Worm (Caenorhabditis elegans) whole organism, early embryonic: ENCODE measurements around the gene ins-22.

Experiments used
- B0310.2 ChIP-seq: sonication (generic microtip); optimal IDR thresholded peaks from 2 replicates; lab custom pipeline; 2016; ENCODE audit warnings: mild to moderate bottlenecking, missing genetic modification characterization, missing compliant biosample characterization
- F13C5.2 ChIP-seq: sonication (generic microtip); optimal IDR thresholded peaks from 2 replicates; lab custom pipeline; 2017; ENCODE audit warnings: mild to moderate bottlenecking, missing genetic modification characterization, inconsistent platforms, missing compliant biosample characterization
- aly-1 ChIP-seq: sonication (generic microtip); optimal IDR thresholded peaks from 2 replicates; lab custom pipeline; 2016; ENCODE audit warnings: missing genetic modification characterization, missing compliant biosample characterization
- ama-1 ChIP-seq: fragments of 150-350 bp; optimal IDR thresholded peaks from 2 replicates; lab custom pipeline; 2014
- ceh-13 ChIP-seq: fragments of 200-800 bp; sonication (Bioruptor generic); optimal IDR thresholded peaks from 2 replicates; lab custom pipeline; 2018; ENCODE audit warnings: mild to moderate bottlenecking, missing genetic modification characterization, missing compliant biosample characterization
- ceh-36 ChIP-seq: sonication (generic microtip); optimal IDR thresholded peaks from 2 replicates; lab custom pipeline; 2016; ENCODE audit warnings: missing genetic modification characterization, inconsistent platforms, missing compliant biosample characterization
- ets-7 ChIP-seq: sonication (generic microtip); optimal IDR thresholded peaks from 2 replicates; lab custom pipeline; 2016; ENCODE audit warnings: missing genotype, missing genetic modification characterization, missing compliant biosample characterization
- flt-1 ChIP-seq: fragments of 200-800 bp; sonication (Bioruptor generic); IDR thresholded peaks from 2 replicates; pipeline ENCODE4 v1.3.6; 2022; ENCODE audit warnings: missing genetic modification characterization, missing compliant biosample characterization
- hmbx-1 ChIP-seq: sonication (generic microtip); optimal IDR thresholded peaks from 2 replicates; lab custom pipeline; 2016; ENCODE audit warnings: mild to moderate bottlenecking, missing genetic modification characterization, missing compliant biosample characterization
- hmg-4 ChIP-seq: fragments of 200-800 bp; sonication (Bioruptor generic); optimal IDR thresholded peaks from 2 replicates; lab custom pipeline; 2018; ENCODE audit warnings: mild to moderate bottlenecking, missing genetic modification characterization, missing compliant biosample characterization
- hnd-1 ChIP-seq: sonication (generic microtip); optimal IDR thresholded peaks from 2 replicates; lab custom pipeline; 2016; ENCODE audit warnings: missing genetic modification characterization, missing compliant biosample characterization
- pes-1 ChIP-seq: fragments of 200-800 bp; sonication (Bioruptor generic); IDR thresholded peaks from 2 replicates; pipeline ENCODE4 v1.3.6; 2022; ENCODE audit warnings: missing genetic modification reagents, missing genetic modification characterization, missing compliant biosample characterization
- scrt-1 ChIP-seq: fragments of 200-800 bp; sonication (Bioruptor generic); IDR thresholded peaks from 2 replicates; pipeline ENCODE4 v1.3.6; 2022; ENCODE audit warnings: missing genetic modification characterization, missing compliant biosample characterization
- sea-1 ChIP-seq: fragments of 200-800 bp; sonication (Bioruptor generic); conservative IDR thresholded peaks from 2 replicates; pipeline ENCODE4 v1.3.6; 2022; ENCODE audit warnings: missing genetic modification characterization, missing compliant biosample characterization
- tbx-11 ChIP-seq: fragments of 200-800 bp; sonication (Bioruptor generic); IDR thresholded peaks from 2 replicates; pipeline ENCODE4 v1.3.6; 2022; ENCODE audit warnings: missing genetic modification characterization, missing compliant biosample characterization
- tbx-37 ChIP-seq: fragments of 200-800 bp; sonication (Bioruptor generic); conservative IDR thresholded peaks from 2 replicates; pipeline ENCODE4 v1.3.6; 2022; ENCODE audit warnings: missing genetic modification reagents, missing genetic modification characterization, missing compliant biosample characterization
- tra-4 ChIP-seq: sonication (generic microtip); optimal IDR thresholded peaks from 2 replicates; lab custom pipeline; 2017; ENCODE audit warnings: missing genetic modification characterization, missing compliant biosample characterization

The ins-22 gene

DNA sequence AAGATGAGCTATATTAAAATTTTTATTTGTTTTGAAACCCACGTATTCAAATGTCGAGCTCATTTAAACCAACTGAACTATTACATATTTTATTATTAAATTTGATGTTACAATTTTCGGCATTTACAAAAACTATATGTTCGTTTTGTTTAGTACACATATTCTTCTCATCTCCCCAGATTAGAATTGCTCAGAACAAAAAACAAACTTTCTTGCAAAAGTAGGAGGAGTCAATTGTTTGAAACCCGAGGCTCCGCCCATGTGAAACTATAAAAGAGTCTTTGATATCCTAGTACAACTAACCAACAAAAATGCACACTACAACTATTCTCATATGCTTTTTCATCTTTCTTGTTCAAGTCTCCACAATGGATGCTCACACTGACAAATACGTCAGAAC lies at the start of gene ins-22:
Gene ins-22 (plus strand): TSS at position 301 of the 400 bp plus-strand sequence.
- TF ChIP-seq scrt-1 (GFP tag; lab: Robert Waterston, UW) (no peak), B0310.2 (tag; lab: Kevin White, UChicago) (no peak), tbx-11 (GFP tag; lab: Robert Waterston, UW) (no peak), aly-1 (tag; lab: Kevin White, UChicago) (no peak), hnd-1 (no peak), hmbx-1 (tag; lab: Kevin White, UChicago) (no peak), sea-1 (GFP tag; lab: Robert Waterston, UW) (no peak)

DNA sequence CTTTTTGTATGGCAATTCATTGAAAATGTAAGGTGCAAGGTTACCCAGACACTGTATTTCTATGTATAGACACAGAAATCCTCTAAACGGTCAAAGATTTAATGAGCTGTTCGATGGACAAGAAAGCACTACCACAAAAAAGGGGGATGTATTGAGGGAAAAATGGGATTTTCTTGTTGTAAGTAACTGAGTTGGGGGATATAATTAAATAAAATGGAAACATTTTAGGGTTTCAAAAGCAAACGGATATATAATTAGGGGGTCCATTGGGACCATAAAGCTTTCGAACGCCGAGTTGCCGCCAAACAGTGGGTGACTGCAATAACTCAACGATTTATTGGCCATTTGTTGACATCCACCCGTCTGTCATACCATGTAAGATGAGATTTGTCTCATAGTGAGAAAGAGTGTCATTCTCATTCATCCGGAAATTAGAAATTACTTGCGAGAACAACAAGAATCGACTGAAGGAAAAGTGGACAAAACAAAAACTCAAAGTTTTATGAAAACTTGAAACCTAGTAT lies 43.9 kb upstream of the ins-22 start:
- TF ChIP-seq tbx-11 (GFP tag; lab: Robert Waterston, UW): no peak
- TF ChIP-seq ceh-36: no peak

DNA sequence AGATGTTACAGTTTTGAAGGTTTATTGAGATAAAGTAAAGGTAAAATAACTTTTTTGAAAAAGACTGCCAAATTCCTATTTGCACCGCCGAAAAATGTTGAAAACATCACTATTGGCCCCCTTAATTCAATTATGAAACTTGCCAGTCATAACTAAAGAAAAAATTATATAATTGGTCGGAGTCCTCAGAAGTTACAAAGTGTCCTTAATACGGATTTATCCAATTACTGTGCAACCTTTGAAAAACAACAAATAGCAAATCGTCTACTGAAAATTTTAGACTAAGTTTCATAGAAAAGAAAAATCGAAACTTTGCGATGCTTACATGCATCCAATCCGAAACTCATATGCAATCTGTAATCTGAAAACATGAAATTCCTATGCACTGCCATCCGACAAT lies 41.5 kb upstream of the ins-22 start:
- no peak for TF ChIP-seq ets-7 (tag; lab: Kevin White, UChicago)
- TF ChIP-seq B0310.2 (tag; lab: Kevin White, UChicago): no peak
- no peak for TF ChIP-seq ama-1 (lab: Kevin White, UChicago)
- no peak for TF ChIP-seq scrt-1 (GFP tag; lab: Robert Waterston, UW)
- no peak for TF ChIP-seq flt-1
- TF ChIP-seq hmbx-1 (tag; lab: Kevin White, UChicago): no peak
- no peak for TF ChIP-seq tbx-37 (GFP tag; lab: Robert Waterston, UW)
- no peak for TF ChIP-seq ceh-36

DNA sequence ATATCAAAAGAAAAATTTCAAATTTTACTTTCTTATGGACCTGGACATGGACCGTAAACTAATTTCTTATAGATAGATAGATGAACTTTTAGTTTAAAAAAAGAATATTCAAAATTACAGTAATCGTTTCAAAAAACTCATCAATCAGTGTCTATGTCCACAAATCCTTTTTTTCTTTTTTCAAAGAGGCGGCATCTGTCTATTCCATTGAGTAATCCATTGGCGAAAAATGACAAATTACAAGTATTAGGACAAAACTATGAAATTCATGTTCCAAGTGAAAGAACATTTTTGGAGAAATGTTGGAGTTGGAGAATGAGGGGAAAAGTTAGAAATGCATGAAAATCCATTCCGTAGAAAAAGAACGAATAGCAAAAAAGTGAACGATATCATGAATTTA lies 40.5 kb upstream of the ins-22 start:
- TF ChIP-seq hnd-1: no peak
- no peak for TF ChIP-seq pes-1 (GFP tag; lab: Robert Waterston, UW)
- no peak for TF ChIP-seq tbx-11 (GFP tag; lab: Robert Waterston, UW)
- no peak for TF ChIP-seq B0310.2 (tag; lab: Kevin White, UChicago)
- TF ChIP-seq F13C5.2 (tag; lab: Kevin White, UChicago): no peak
- no peak for TF ChIP-seq ceh-36
- TF ChIP-seq ets-7 (tag; lab: Kevin White, UChicago): no peak
- TF ChIP-seq hmbx-1 (tag; lab: Kevin White, UChicago): no peak
- TF ChIP-seq hmg-4: no peak
- no peak for TF ChIP-seq ama-1 (lab: Kevin White, UChicago)
- no peak for TF ChIP-seq sea-1 (GFP tag; lab: Robert Waterston, UW)

DNA sequence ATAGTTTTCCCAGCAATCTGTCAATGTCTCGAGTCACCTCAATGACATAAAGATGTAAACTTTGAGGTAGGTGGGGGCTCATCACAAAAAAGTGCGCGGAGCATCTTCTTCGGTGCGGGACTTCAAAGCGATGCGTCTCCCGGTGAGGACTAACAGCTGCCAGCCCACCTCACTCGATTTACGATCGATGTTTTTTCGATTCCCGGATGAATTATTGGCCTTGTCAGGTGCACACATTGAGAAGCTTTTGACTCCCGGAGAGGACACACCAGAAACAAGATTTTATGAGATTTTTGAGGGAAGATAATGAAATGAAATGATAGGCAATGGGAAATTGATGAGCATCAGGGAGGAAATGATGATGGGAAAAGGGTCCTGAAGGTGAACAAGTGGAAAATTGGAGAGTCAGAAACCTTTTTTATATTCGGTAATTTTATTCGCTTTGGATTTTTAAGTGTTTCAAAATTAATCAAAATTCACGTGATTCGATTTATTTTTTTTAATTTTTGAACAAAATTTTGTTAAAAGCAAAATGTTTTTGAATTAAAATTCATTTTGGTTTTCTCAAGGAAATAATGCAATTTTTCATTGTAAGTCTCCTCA lies 39.2 kb upstream of the ins-22 start, which contains the start of gene C05B5.12:
Gene C05B5.12 (plus strand): TSS at position 553 of the 603 bp plus-strand sequence.
- TF ChIP-seq flt-1: no peak
- TF ChIP-seq hmg-4: no peak
- no peak for TF ChIP-seq B0310.2 (tag; lab: Kevin White, UChicago)
- no peak for TF ChIP-seq ets-7 (tag; lab: Kevin White, UChicago)

DNA sequence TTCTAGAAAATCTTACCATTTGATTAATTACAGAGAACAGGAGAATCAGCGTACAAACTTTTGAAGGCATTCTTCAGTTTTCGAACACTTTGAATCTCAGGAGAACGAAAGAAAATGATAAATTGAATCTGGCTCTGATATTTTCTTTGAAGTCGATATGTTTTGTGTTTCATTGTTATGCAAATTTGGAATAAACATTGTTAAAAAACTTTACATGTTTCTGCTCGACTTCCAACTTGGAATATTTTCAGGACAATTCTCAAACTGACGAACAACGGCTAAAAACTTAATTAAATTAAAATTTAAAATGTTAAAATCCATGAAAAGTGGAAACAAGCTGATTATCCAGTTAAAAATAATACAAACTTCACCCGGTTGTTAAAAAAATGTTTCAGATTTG lies 37.7 kb upstream of the ins-22 start, which contains the start of gene C05B5.1:
Gene C05B5.1 (minus strand): TSS at position 101 of the 400 bp plus-strand sequence.
- TF ChIP-seq ceh-13 (no peak), tbx-11 (GFP tag; lab: Robert Waterston, UW) (no peak), hmbx-1 (tag; lab: Kevin White, UChicago) (no peak), flt-1 (no peak), ets-7 (tag; lab: Kevin White, UChicago) (no peak), F13C5.2 (tag; lab: Kevin White, UChicago) (no peak), hmg-4 (no peak), pes-1 (GFP tag; lab: Robert Waterston, UW) (no peak), B0310.2 (tag; lab: Kevin White, UChicago) (no peak), aly-1 (tag; lab: Kevin White, UChicago) (no peak), tra-4 (tag; lab: Kevin White, UChicago) (no peak), ceh-36 (no peak), scrt-1 (GFP tag; lab: Robert Waterston, UW) (no peak), tbx-37 (GFP tag; lab: Robert Waterston, UW) (no peak), sea-1 (GFP tag; lab: Robert Waterston, UW) (no peak), hnd-1 (no peak)

DNA sequence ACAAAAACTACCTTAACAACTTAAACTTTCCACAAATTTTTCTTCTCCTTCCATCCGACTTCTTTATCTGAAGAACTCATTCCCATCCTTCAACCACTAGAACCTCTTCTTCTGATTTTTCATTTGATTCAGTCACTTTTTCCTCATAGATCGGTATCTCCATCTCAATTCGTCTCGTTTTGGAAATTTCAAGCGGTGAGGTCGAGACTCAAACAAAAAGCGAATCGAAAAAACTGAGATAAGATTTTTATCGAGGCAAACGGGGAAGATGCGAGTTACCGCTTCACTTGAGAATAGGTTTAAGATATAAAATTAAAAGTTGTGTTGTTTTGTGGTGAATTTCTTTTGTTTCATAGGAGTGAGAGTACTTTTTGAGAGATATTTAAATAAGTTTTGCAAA lies 34.8 kb upstream of the ins-22 start:
- TF ChIP-seq ceh-13 (no peak), hmg-4 (no peak), pes-1 (GFP tag; lab: Robert Waterston, UW) (no peak), flt-1 (no peak), F13C5.2 (tag; lab: Kevin White, UChicago) (no peak), sea-1 (GFP tag; lab: Robert Waterston, UW) (no peak), tbx-37 (GFP tag; lab: Robert Waterston, UW) (no peak), ceh-36 (no peak), B0310.2 (tag; lab: Kevin White, UChicago) (no peak), tra-4 (tag; lab: Kevin White, UChicago) (no peak), hnd-1 (no peak), ama-1 (lab: Kevin White, UChicago) (no peak), tbx-11 (GFP tag; lab: Robert Waterston, UW) (no peak), hmbx-1 (tag; lab: Kevin White, UChicago) (no peak), ets-7 (tag; lab: Kevin White, UChicago) (no peak)

DNA sequence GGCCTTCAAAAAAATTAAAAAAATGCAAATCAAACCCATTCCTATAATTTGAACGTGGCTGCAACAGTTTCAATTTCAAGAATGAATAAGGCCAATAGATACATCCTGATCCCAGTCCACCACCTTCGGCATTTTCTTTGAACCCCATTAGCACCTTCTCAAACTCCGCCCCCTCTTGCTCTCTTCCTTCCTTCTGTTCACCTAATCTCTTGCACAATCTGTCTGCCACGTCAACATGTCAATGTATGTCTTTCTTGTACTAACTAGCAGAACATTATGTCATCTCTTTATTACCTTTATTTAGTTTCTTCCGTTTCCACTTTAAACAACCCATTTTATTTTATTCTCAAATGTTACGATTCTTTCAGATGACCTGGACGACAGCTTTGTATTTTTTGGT lies 32.6 kb upstream of the ins-22 start, which contains the start of gene C05B5.4:
Gene C05B5.4 (plus strand): TSS at position 351 of the 400 bp plus-strand sequence.
- TF ChIP-seq tra-4 (tag; lab: Kevin White, UChicago) (no peak), hmbx-1 (tag; lab: Kevin White, UChicago) (no peak), F13C5.2 (tag; lab: Kevin White, UChicago) (no peak), flt-1 (no peak), hnd-1 (no peak), hmg-4 (no peak), aly-1 (tag; lab: Kevin White, UChicago) (no peak), tbx-37 (GFP tag; lab: Robert Waterston, UW) (no peak), tbx-11 (GFP tag; lab: Robert Waterston, UW) (no peak), ceh-36 (no peak), scrt-1 (GFP tag; lab: Robert Waterston, UW) (no peak), B0310.2 (tag; lab: Kevin White, UChicago) (no peak)
